Worm (Caenorhabditis elegans): ENCODE measurements around the gene tth-1.

- TF ChIP-seq tbx-2 (tag; optimal IDR thresholded peaks at IDR 0.05) (no peak), rnt-1 (tag; optimal IDR thresholded peaks at IDR 0.05) (no peak), pqm-1 (tag; optimal IDR thresholded peaks at IDR 0.05) (no peak), ztf-16 (tag; optimal IDR thresholded peaks at IDR 0.05) (no peak), fkh-10 (GFP tag; optimal IDR thresholded peaks at IDR 0.05) (no peak), hlh-6 (tag; optimal IDR thresholded peaks at IDR 0.05) (no peak), syd-9 (tag; optimal IDR thresholded peaks at IDR 0.05) (no peak), zip-5 (tag; optimal IDR thresholded peaks at IDR 0.05) (no peak)
Measured at ce11 chrX:8423199-8423598, 334 bp downstream of the tth-1 start.

All from whole organism, late embryonic.